Worm (Caenorhabditis elegans) whole organism, mixed stage, embryonic: ENCODE data around the gene alkb-8.
A peak's percentile ranks its signal among the peaks of the same experiment; 100 is the strongest.

Source experiments
- M03D4.4 ChIP-seq: sonication (generic microtip); optimal IDR thresholded peaks from 2 replicates; lab custom pipeline; 2017; ENCODE audit warnings: mild to moderate bottlenecking, missing genetic modification characterization, missing compliant biosample characterization
- bed-3 ChIP-seq: fragments of 200-800 bp; sonication (Bioruptor generic); optimal IDR thresholded peaks from 3 replicates; lab custom pipeline; 2018; ENCODE audit warnings: mild to moderate bottlenecking, missing genetic modification characterization, moderate library complexity, missing compliant biosample characterization
- blmp-1 ChIP-seq: fragments of 150-350 bp; optimal IDR thresholded peaks from 2 replicates; lab custom pipeline; 2014; ENCODE audit warnings: missing biosample characterization, missing genetic modification characterization
- ceh-39 ChIP-seq: fragments of 150-350 bp; optimal IDR thresholded peaks from 2 replicates; lab custom pipeline; 2014; ENCODE audit warnings: missing biosample characterization, missing genetic modification characterization
- ceh-43 ChIP-seq: fragments of 200-800 bp; sonication (Bioruptor generic); optimal IDR thresholded peaks from 2 replicates; lab custom pipeline; 2018; ENCODE audit warnings: mild to moderate bottlenecking, missing genetic modification characterization, moderate library complexity, missing compliant biosample characterization
- ceh-83 ChIP-seq: fragments of 200-800 bp; sonication (Bioruptor generic); optimal IDR thresholded peaks from 2 replicates; lab custom pipeline; 2018; ENCODE audit warnings: mild to moderate bottlenecking, missing genetic modification characterization, missing compliant biosample characterization
- ces-1 ChIP-seq: fragments of 150-350 bp; optimal IDR thresholded peaks from 2 replicates; lab custom pipeline; 2014; ENCODE audit warnings: missing biosample characterization, missing genetic modification reagents, missing genetic modification characterization
- cnd-1 ChIP-seq: fragments of 200-800 bp; sonication (Bioruptor generic); optimal IDR thresholded peaks from 2 replicates; lab custom pipeline; 2018; ENCODE audit warnings: mild to moderate bottlenecking, missing genetic modification characterization, missing compliant biosample characterization
- drap-1 ChIP-seq: fragments of 200-800 bp; sonication (Bioruptor generic); optimal IDR thresholded peaks from 3 replicates; lab custom pipeline; 2018; ENCODE audit warnings: mild to moderate bottlenecking, missing genetic modification characterization, missing compliant biosample characterization
- elt-1 ChIP-seq: sonication (generic microtip); optimal IDR thresholded peaks from 2 replicates; lab custom pipeline; 2017; ENCODE audit warnings: missing genetic modification characterization, mild to moderate bottlenecking, missing compliant biosample characterization, antibody characterized with exemption, moderate library complexity, borderline replicate concordance; ENCODE audit not compliant: insufficient read depth
- elt-3 ChIP-seq: fragments of 150-350 bp; optimal IDR thresholded peaks from 2 replicates; lab custom pipeline; 2014; ENCODE audit warnings: missing biosample characterization, missing genetic modification characterization
- ham-2 ChIP-seq: fragments of 200-800 bp; sonication (Bioruptor generic); optimal IDR thresholded peaks from 2 replicates; lab custom pipeline; 2018; ENCODE audit warnings: mild to moderate bottlenecking, missing genetic modification characterization, missing compliant biosample characterization
- hlh-1 ChIP-seq: fragments of 150-350 bp; optimal IDR thresholded peaks from 2 replicates; lab custom pipeline; 2014; ENCODE audit warnings: missing biosample characterization, missing genetic modification reagents, missing genetic modification characterization
- lin-13 ChIP-seq: fragments of 150-350 bp; optimal IDR thresholded peaks from 2 replicates; lab custom pipeline; 2014; ENCODE audit warnings: missing biosample characterization, missing genetic modification characterization
- lin-32 ChIP-seq: fragments of 200-800 bp; sonication (Bioruptor generic); optimal IDR thresholded peaks from 2 replicates; lab custom pipeline; 2018; ENCODE audit warnings: mild to moderate bottlenecking, missing genetic modification characterization, missing compliant biosample characterization
- lsy-2 ChIP-seq: fragments of 150-350 bp; optimal IDR thresholded peaks from 2 replicates; lab custom pipeline; 2014; ENCODE audit warnings: missing biosample characterization, missing genetic modification characterization
- mab-5 ChIP-seq: fragments of 150-350 bp; optimal IDR thresholded peaks from 2 replicates; lab custom pipeline; 2014; ENCODE audit warnings: missing biosample characterization, missing genetic modification characterization
- mep-1 ChIP-seq: fragments of 150-350 bp; optimal IDR thresholded peaks from 2 replicates; lab custom pipeline; 2017; ENCODE audit warnings: missing biosample characterization, missing genetic modification reagents, missing genetic modification characterization, inconsistent platforms
- mls-2 ChIP-seq: sonication (generic microtip); optimal IDR thresholded peaks from 2 replicates; lab custom pipeline; 2016; ENCODE audit warnings: mild to moderate bottlenecking, missing genetic modification characterization, moderate library complexity, missing compliant biosample characterization
- nhr-12 ChIP-seq: fragments of 150-350 bp; optimal IDR thresholded peaks from 2 replicates; lab custom pipeline; 2014; ENCODE audit warnings: missing biosample characterization, missing genetic modification characterization
- nhr-2 ChIP-seq: fragments of 150-350 bp; optimal IDR thresholded peaks from 2 replicates; lab custom pipeline; 2014; ENCODE audit warnings: missing biosample characterization, missing genetic modification characterization
- nhr-237 ChIP-seq: fragments of 150-350 bp; optimal IDR thresholded peaks from 2 replicates; lab custom pipeline; 2014; ENCODE audit warnings: missing biosample characterization, missing genetic modification characterization
- nhr-28 ChIP-seq: fragments of 150-350 bp; optimal IDR thresholded peaks from 2 replicates; lab custom pipeline; 2014; ENCODE audit warnings: missing biosample characterization, missing genetic modification characterization
- nhr-76 ChIP-seq: sonication (generic microtip); optimal IDR thresholded peaks from 2 replicates; lab custom pipeline; 2017; ENCODE audit warnings: missing biosample characterization, missing genetic modification characterization
- pha-4 ChIP-seq: fragments of 150-350 bp; optimal IDR thresholded peaks from 2 replicates; lab custom pipeline; 2018; ENCODE audit warnings: missing biosample characterization, missing genetic modification reagents, missing genetic modification characterization
- snpc-4 ChIP-seq: fragments of 150-350 bp; optimal IDR thresholded peaks from 2 replicates; lab custom pipeline; 2014; ENCODE audit warnings: missing biosample characterization, missing genetic modification characterization
- sptf-1 ChIP-seq: sonication (generic microtip); optimal IDR thresholded peaks from 2 replicates; lab custom pipeline; 2017; ENCODE audit warnings: mild to moderate bottlenecking, missing genetic modification characterization, moderate library complexity, missing compliant biosample characterization
- tbx-8 ChIP-seq: fragments of 200-800 bp; sonication (Bioruptor generic); optimal IDR thresholded peaks from 2 replicates; lab custom pipeline; 2018; ENCODE audit warnings: mild to moderate bottlenecking, missing genetic modification characterization, moderate library complexity, missing compliant biosample characterization
- unc-120 ChIP-seq: sonication (generic microtip); optimal IDR thresholded peaks from 2 replicates; lab custom pipeline; 2017; ENCODE audit warnings: missing genetic modification characterization, missing compliant biosample characterization; ENCODE audit not compliant: poor library complexity, severe bottlenecking
- unc-39 ChIP-seq: fragments of 150-350 bp; optimal IDR thresholded peaks from 2 replicates; lab custom pipeline; 2014; ENCODE audit warnings: missing biosample characterization, missing genetic modification characterization
- unc-62 ChIP-seq: fragments of 150-350 bp; optimal IDR thresholded peaks from 2 replicates; lab custom pipeline; 2014; ENCODE audit warnings: missing biosample characterization, missing genetic modification reagents, missing genetic modification characterization
- zip-8 ChIP-seq: fragments of 150-350 bp; optimal IDR thresholded peaks from 2 replicates; lab custom pipeline; 2014; ENCODE audit warnings: missing biosample characterization, missing genetic modification characterization
- ztf-11 ChIP-seq: fragments of 150-350 bp; optimal IDR thresholded peaks from 2 replicates; lab custom pipeline; 2014; ENCODE audit warnings: missing biosample characterization, missing genetic modification characterization

Gene alkb-8

DNA sequence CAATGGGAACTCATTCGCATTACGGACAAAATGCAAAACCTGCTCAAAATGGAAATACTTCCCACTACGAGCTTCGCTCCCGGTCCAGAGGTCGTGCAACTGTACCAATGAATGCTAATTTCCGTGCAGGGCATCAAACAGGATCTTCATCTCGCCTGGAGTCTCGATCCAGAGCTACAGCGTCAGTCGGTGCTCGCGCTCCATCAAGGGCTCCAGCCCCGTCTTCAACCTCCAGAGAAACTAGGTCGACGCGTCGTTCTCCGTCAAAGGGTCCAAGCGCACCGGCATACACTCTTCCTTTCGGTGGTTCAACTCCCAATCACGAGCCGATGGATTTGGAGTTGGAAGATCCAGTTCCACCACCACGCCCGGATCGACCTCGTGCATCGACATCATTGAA is 28.6 kb downstream of the alkb-8 start:
- TF ChIP-seq unc-120 (tag; lab: Kevin White, UChicago) (no peak), M03D4.4 (tag; lab: Kevin White, UChicago) (no peak), tbx-8 (GFP tag; lab: Kevin White, UChicago) (no peak), ceh-83 (GFP tag; lab: Kevin White, UChicago) (no peak), lin-32 (GFP tag; lab: Kevin White, UChicago) (no peak), mep-1 (tag; lab: Kevin White, UChicago) (no peak), nhr-12 (tag; lab: Kevin White, UChicago) (no peak), lsy-2 (tag; lab: Kevin White, UChicago) (no peak), blmp-1 (tag; lab: Kevin White, UChicago) (no peak), nhr-2 (tag; lab: Kevin White, UChicago) (no peak), ham-2 (GFP tag; lab: Kevin White, UChicago) (no peak), unc-39 (tag; lab: Kevin White, UChicago) (no peak), hlh-1 (tag; lab: Kevin White, UChicago) (no peak), unc-62 (no peak), ceh-39 (no peak)
- TF ChIP-seq, all 35 proteins: peak for 0

ce11 chrIII:3738331-3738730 is 29.2 kb downstream of the alkb-8 start:
- TF ChIP-seq zip-8 (peak; percentile 90), ces-1 (no peak)

ce11 chrIII:3742090-3742489 is 33.0 kb downstream of the alkb-8 start:
- TF ChIP-seq elt-3 (tag; lab: Kevin White, UChicago) (no peak), drap-1 (GFP tag; lab: Kevin White, UChicago) (no peak), tbx-8 (GFP tag; lab: Kevin White, UChicago) (no peak), nhr-28 (tag; lab: Kevin White, UChicago) (no peak), snpc-4 (tag; lab: Kevin White, UChicago) (no peak), elt-1 (tag; lab: Kevin White, UChicago) (no peak), nhr-76 (tag; lab: Kevin White, UChicago) (no peak), blmp-1 (tag; lab: Kevin White, UChicago) (no peak), cnd-1 (tag; lab: Kevin White, UChicago) (no peak), nhr-2 (tag; lab: Kevin White, UChicago) (no peak), hlh-1 (tag; lab: Kevin White, UChicago) (no peak), mls-2 (no peak), unc-39 (tag; lab: Kevin White, UChicago) (no peak), sptf-1 (tag; lab: Kevin White, UChicago) (no peak), ztf-11 (tag; lab: Kevin White, UChicago) (no peak), ces-1 (no peak), nhr-12 (tag; lab: Kevin White, UChicago) (no peak), ceh-39 (no peak), ceh-43 (no peak)

DNA sequence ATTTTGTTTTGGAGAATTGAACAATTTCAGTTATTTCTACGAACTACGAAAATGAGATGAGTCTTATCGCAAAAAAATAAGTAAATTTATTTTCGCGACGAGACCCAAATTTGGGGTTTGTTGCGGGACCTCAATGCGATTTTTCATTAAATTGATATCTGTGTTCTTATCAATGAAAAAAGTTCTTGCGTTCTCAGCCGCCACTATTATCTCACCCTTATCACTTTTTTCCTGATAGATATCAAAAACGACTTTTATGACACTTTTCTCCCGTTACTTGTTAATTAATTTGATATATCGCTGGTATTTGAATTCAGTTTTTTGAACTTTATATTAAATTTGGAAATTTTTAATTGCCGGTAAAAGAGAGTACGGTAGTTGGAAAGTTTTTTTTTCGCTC is 34.2 kb downstream of the alkb-8 start:
- no peak for TF ChIP-seq zip-8
- no peak for TF ChIP-seq nhr-237 (tag; lab: Kevin White, UChicago)
- no peak for TF ChIP-seq ztf-11 (tag; lab: Kevin White, UChicago)
- no peak for TF ChIP-seq M03D4.4 (tag; lab: Kevin White, UChicago)
- no peak for TF ChIP-seq drap-1 (GFP tag; lab: Kevin White, UChicago)
- TF ChIP-seq ces-1, result no peak
- no peak for TF ChIP-seq ceh-43
- no peak for TF ChIP-seq nhr-28 (tag; lab: Kevin White, UChicago)
- no peak for TF ChIP-seq mep-1 (tag; lab: Kevin White, UChicago)
- TF ChIP-seq lin-13 (tag; lab: Kevin White, UChicago), result no peak
- no peak for TF ChIP-seq cnd-1 (tag; lab: Kevin White, UChicago)
- TF ChIP-seq bed-3 (GFP tag; lab: Kevin White, UChicago), result no peak
- TF ChIP-seq ham-2 (GFP tag; lab: Kevin White, UChicago), result no peak

ce11 chrIII:3745138-3745537 is 36.0 kb downstream of the alkb-8 start, which contains the start of gene lin-48:
Gene lin-48 (plus strand): TSS chrIII:3745438.
- TF ChIP-seq M03D4.4 (tag; lab: Kevin White, UChicago) (no peak), ceh-43 (no peak), mab-5 (tag; lab: Kevin White, UChicago) (no peak), nhr-237 (tag; lab: Kevin White, UChicago) (no peak), nhr-2 (tag; lab: Kevin White, UChicago) (no peak), unc-39 (tag; lab: Kevin White, UChicago) (no peak), sptf-1 (tag; lab: Kevin White, UChicago) (no peak), nhr-28 (tag; lab: Kevin White, UChicago) (no peak), blmp-1 (tag; lab: Kevin White, UChicago) (no peak), lsy-2 (tag; lab: Kevin White, UChicago) (no peak), snpc-4 (tag; lab: Kevin White, UChicago) (no peak), pha-4 (tag; lab: Kevin White, UChicago) (no peak), mls-2 (no peak), ces-1 (no peak)
